Worm (Caenorhabditis elegans): Measurements from ENCODE around the gene C05E11.2.

C05E11.2 gene

ce11 chrX:4586617-4587016, at the start of gene C05E11.2:
C05E11.2 (plus strand) TSS chrX:4586917.
- no peak for TF ChIP-seq unc-62 (GFP tag; optimal IDR thresholded peaks at IDR 0.05)

DNA sequence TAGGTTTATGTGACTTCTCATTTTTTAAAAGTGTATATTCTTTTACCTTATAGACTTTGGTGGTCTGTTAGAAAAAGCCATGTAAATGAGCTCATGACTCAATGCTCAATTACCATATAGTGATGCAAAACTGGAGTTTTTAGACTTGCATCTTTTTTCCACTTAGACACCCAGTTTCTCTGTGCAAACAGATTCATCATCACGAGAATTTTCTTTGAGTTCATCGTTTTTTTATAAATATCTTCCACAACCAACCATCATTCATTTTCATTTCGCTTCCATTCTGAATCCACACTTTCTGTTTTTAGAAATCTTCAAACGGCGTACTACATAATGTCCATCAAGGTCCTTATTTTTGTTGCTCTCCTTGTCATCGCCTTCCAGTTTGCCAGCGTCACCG, 42.2 kb upstream of the C05E11.2 start, which contains the start of gene C07A12.2:
Gene C07A12.2, plus strand, starts transcription at position 301 of the 400 bp plus-strand sequence.
- TF ChIP-seq unc-62 (GFP tag; optimal IDR thresholded peaks at IDR 0.05) = no peak

- TF ChIP-seq unc-62 (GFP tag; optimal IDR thresholded peaks at IDR 0.05) = no peak
Observed at ce11 chrX:4548929-4549328, 37.8 kb upstream of the C05E11.2 start.

- TF ChIP-seq unc-62 (GFP tag; optimal IDR thresholded peaks at IDR 0.05) = no peak
Observed at ce11 chrX:4549853-4550596, 36.7 kb upstream of the C05E11.2 start, which contains the start of gene C07A12.18. C07A12.18 (minus strand) TSS chrX:4549903.

ce11 chrX:4550987-4551386, 35.7 kb upstream of the C05E11.2 start:
- no peak for TF ChIP-seq unc-62 (GFP tag; optimal IDR thresholded peaks at IDR 0.05)

ce11 chrX:4553033-4553432, 33.7 kb upstream of the C05E11.2 start:
- no peak for TF ChIP-seq unc-62 (GFP tag; optimal IDR thresholded peaks at IDR 0.05)

- no peak for TF ChIP-seq unc-62 (GFP tag; optimal IDR thresholded peaks at IDR 0.05)
Observed at ce11 chrX:4553491-4553890, 33.2 kb upstream of the C05E11.2 start.

ce11 chrX:4554385-4554784, 32.3 kb upstream of the C05E11.2 start, which contains the start of gene ham-2:
ham-2 (plus strand) TSS chrX:4554685.
- no peak for TF ChIP-seq unc-62 (GFP tag; optimal IDR thresholded peaks at IDR 0.05)

DNA sequence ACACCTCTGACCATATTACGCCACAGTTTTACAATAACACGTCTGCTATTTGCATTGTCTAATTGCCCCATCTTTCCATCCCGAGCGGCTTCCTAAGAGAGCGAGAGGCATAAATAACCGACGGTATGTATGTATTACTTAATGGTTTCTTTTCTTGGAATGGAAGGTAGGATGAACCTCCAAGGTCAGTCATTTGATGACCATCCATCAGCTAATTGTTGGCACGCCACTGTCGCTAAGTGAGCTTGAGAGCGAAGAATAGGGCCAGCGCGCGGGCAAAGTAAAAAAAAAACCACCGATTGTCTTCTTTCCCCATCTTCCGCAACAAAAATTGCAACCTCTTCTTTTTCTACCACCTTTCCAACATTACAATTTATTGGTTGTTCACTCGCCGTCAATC, 30.7 kb upstream of the C05E11.2 start:
- no peak for TF ChIP-seq unc-62 (GFP tag; optimal IDR thresholded peaks at IDR 0.05)

DNA sequence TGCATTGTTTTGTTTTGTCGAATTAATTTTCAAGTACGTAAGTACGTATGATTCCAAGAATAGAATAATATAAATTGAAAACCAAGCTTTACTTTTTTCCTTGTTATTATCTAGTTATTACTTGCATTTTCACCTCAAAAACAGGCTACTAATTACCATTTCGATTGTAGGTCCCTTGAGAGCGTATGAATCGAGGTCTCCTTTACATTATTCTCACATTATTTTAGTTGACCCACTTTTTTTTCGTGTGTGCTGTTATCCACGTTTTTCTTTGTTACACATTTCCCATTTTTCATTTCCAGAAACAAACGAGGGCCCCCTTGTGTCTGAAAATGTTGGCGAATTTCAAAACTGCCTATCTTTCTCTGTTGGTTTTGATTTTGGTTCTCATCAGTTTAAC, 24.9 kb upstream of the C05E11.2 start, which contains the start of gene C05E11.6:
Gene C05E11.6, plus strand, starts transcription at position 301 of the 400 bp plus-strand sequence.
- no peak for TF ChIP-seq unc-62 (GFP tag; optimal IDR thresholded peaks at IDR 0.05)

DNA sequence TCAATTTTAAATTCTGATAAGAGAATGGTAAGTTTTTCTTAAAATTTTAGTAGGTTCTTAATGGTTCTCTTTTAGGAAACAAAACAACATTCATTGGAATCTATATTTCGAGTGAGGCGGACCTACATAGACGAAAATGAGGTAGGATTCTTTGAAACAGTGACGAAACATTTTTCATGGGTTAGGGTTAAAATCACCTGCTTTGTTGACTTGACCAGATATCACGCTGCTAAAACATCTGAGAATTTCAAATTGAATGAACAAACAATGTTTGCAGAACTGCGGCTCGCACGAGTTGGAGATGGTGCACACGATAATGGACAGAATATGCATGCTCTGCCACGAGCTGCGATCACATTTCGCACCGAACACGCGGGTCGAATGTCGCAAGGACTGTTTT, 24.4 kb upstream of the C05E11.2 start:
- TF ChIP-seq unc-62 (GFP tag; optimal IDR thresholded peaks at IDR 0.05) = no peak

- TF ChIP-seq unc-62 (GFP tag; optimal IDR thresholded peaks at IDR 0.05) = no peak
Observed at ce11 chrX:4564717-4565316, 21.9 kb upstream of the C05E11.2 start, which contains the start of gene amt-4. amt-4 (plus strand) TSS chrX:4565302.

DNA sequence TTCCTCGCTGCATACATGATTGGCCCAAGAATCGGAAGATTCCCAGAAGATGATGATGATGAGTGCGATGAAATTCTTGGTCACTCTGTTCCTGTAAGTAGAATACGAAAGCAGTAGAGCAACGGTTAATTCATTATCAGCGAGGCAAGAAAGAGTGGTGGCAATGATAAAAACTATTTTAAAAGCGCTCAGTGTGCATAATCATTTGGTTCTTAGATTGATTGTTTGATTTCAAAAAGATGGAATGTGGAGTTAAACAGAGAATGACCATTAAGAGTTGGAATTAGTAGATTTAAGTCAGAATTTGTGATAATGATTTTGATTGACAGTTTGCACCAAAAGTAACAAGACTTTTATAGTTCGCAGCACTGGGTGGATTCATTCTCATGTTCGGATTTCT, 19.6 kb upstream of the C05E11.2 start:
- no peak for TF ChIP-seq unc-62 (GFP tag; optimal IDR thresholded peaks at IDR 0.05)

DNA sequence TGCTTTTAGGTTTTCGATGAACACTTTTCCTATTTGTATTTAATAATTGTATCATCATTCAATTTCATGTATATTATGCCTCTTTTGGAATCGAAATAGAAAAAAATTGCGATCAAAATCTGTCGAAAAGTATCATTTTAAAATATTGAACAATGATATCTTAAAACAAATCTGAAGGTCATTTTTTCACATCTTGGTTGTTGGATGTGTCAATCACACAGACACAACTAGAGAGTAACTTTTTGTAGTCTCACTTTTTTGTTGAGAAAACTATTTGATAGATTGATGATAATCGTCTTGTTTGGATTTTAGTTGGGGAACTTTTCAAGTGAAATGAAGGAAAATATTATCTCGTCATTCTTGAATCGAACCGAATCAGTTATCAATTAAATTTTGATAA, 17.4 kb upstream of the C05E11.2 start:
- TF ChIP-seq unc-62 (GFP tag; optimal IDR thresholded peaks at IDR 0.05) = no peak

ce11 chrX:4571137-4571536, 15.6 kb upstream of the C05E11.2 start, which contains the start of gene amt-1:
amt-1 (plus strand) TSS chrX:4571437.
- TF ChIP-seq unc-62 (GFP tag; optimal IDR thresholded peaks at IDR 0.05) = no peak

DNA sequence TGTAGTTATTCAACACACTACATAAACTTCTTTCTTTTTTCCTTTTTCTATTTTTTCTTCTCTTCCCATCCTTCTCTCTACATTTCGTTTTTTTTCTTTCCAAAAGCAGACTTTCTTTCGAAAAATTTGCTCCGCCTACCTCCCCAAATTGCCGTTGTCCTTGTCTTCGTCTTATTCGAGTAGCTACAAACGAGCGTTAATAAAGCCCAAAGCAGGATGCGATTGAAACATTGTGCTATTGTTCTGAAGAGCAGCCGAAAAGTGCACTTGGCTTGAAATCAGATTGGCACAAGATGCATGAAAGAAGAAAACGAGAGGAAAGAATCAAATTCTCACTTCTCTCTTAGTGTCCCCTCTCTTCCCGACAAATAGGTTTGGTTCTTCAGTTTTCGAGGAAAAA, 11.8 kb upstream of the C05E11.2 start:
- TF ChIP-seq unc-62 (GFP tag; optimal IDR thresholded peaks at IDR 0.05) = no peak

- TF ChIP-seq unc-62 (GFP tag; optimal IDR thresholded peaks at IDR 0.05) = no peak
Observed at ce11 chrX:4576272-4576671, 10.4 kb upstream of the C05E11.2 start.
